Fruit fly (Drosophila melanogaster): Measurements from ENCODE around the gene CG18518.

CG18518 gene

dm6 chr2L:15853826-15854225 is 18.4 kb upstream of the CG18518 start, which contains the start of gene Tektin-A:
TSS of gene Tektin-A (plus strand) at chr2L:15854126.
- no peak for TF ChIP-seq CG31365 (tag; optimal IDR thresholded peaks at IDR 0.05)
- TF ChIP-seq ranshi (GFP tag; IDR thresholded peaks at IDR 0.05): no peak
- TF ChIP-seq bowl (GFP tag; IDR thresholded peaks at IDR 0.05): no peak
- TF ChIP-seq zfh1 (GFP tag; IDR thresholded peaks at IDR 0.05): no peak
- no peak for TF ChIP-seq ewg (GFP tag; optimal IDR thresholded peaks at IDR 0.05)
- TF ChIP-seq Spps (tag; optimal IDR thresholded peaks at IDR 0.05): no peak
- TF ChIP-seq Blimp-1 (GFP tag; optimal IDR thresholded peaks at IDR 0.05): no peak
- TF ChIP-seq CG12769 (tag; optimal IDR thresholded peaks at IDR 0.05): no peak
- no peak for TF ChIP-seq sqz (GFP tag; optimal IDR thresholded peaks at IDR 0.05)
- no peak for TF ChIP-seq unc-4 (GFP tag; IDR thresholded peaks at IDR 0.05; ENCODE audit: partially characterized antibody)
- TF ChIP-seq pzg (GFP tag; optimal IDR thresholded peaks at IDR 0.05): no peak
- no peak for TF ChIP-seq CG10462 (GFP tag; optimal IDR thresholded peaks at IDR 0.05)
- no peak for TF ChIP-seq CG17802 (tag; optimal IDR thresholded peaks at IDR 0.05)
- no peak for TF ChIP-seq CG11398 (GFP tag; optimal IDR thresholded peaks at IDR 0.05)
- no peak for TF ChIP-seq CG13123 (GFP tag; optimal IDR thresholded peaks at IDR 0.05)
- TF ChIP-seq lov (optimal IDR thresholded peaks at IDR 0.05): no peak
- no peak for TF ChIP-seq lov (GFP tag; IDR thresholded peaks at IDR 0.05)
- no peak for TF ChIP-seq cad (GFP tag; optimal IDR thresholded peaks at IDR 0.05)
- no peak for TF ChIP-seq zf30C (GFP tag; optimal IDR thresholded peaks at IDR 0.05)

dm6 chr2L:15852292-15852691 is 16.8 kb upstream of the CG18518 start, which contains the start of gene CG13243:
TSS of gene CG13243 (plus strand) at chr2L:15852592.
- TF ChIP-seq Tbp (GFP tag; optimal IDR thresholded peaks at IDR 0.05): no peak
- TF ChIP-seq CG4282 (GFP tag; optimal IDR thresholded peaks at IDR 0.05): no peak
- TF ChIP-seq crp (GFP tag; optimal IDR thresholded peaks at IDR 0.05): no peak
- no peak for TF ChIP-seq CG6813 (GFP tag; optimal IDR thresholded peaks at IDR 0.05)
- TF ChIP-seq CG1792 (GFP tag; optimal IDR thresholded peaks at IDR 0.05): no peak
- no peak for TF ChIP-seq CG7839 (tag; optimal IDR thresholded peaks at IDR 0.05)
- TF ChIP-seq stc (GFP tag; IDR thresholded peaks at IDR 0.05): no peak
- no peak for TF ChIP-seq CG13424 (tag; optimal IDR thresholded peaks at IDR 0.05)
- no peak for TF ChIP-seq CG7928 (GFP tag; optimal IDR thresholded peaks at IDR 0.05)
- no peak for TF ChIP-seq CG10462 (GFP tag; optimal IDR thresholded peaks at IDR 0.05)
- TF ChIP-seq yki (optimal IDR thresholded peaks at IDR 0.05): no peak
- TF ChIP-seq grn (GFP tag; optimal IDR thresholded peaks at IDR 0.05): no peak
- TF ChIP-seq gsb (GFP tag; IDR thresholded peaks at IDR 0.05): no peak
- no peak for TF ChIP-seq Meics (GFP tag; optimal IDR thresholded peaks at IDR 0.05)
- no peak for TF ChIP-seq zfh2 (GFP tag; optimal IDR thresholded peaks at IDR 0.05)

DNA sequence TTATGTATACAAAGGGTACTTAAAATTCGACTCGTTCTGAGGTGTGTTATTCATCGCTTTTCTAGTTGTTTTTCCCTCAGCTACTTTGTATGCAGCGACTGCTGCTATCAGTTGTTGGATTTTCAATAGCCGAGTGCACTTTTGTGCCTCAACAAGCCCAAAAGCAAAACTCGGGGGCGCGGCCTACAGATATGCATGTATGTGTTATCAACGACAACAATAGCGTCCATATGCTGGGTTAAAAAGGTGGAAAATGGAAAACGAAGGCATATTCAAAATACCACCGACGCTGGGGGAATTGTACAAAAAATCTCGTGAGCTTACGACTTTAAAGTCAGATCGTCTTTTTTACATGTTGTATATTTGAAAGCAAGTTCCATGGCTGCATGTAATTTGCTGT is 11.1 kb upstream of the CG18518 start:
- TF ChIP-seq CG14050 (GFP tag; IDR thresholded peaks at IDR 0.05) (no peak), toy (GFP tag; IDR thresholded peaks at IDR 0.05) (no peak), Eip74EF (GFP tag; optimal IDR thresholded peaks at IDR 0.05) (no peak), YL-1 (GFP tag; optimal IDR thresholded peaks at IDR 0.05) (no peak), gsb-n (tag; optimal IDR thresholded peaks at IDR 0.05) (no peak), CG6254 (GFP tag; optimal IDR thresholded peaks at IDR 0.05) (no peak), CG10462 (GFP tag; optimal IDR thresholded peaks at IDR 0.05) (no peak), CG15011 (GFP tag; optimal IDR thresholded peaks at IDR 0.05) (no peak), sisA (GFP tag; IDR thresholded peaks at IDR 0.05) (no peak), Trl (optimal IDR thresholded peaks at IDR 0.05) (no peak), Trl (GFP tag; optimal IDR thresholded peaks at IDR 0.05) (no peak), CG15696 (tag; optimal IDR thresholded peaks at IDR 0.05) (no peak), run (tag; optimal IDR thresholded peaks at IDR 0.05) (no peak), CG1603 (tag; optimal IDR thresholded peaks at IDR 0.05) (no peak), Xrp1 (GFP tag; IDR thresholded peaks at IDR 0.05) (no peak), Opbp (GFP tag; IDR thresholded peaks at IDR 0.05; ENCODE audit: partially characterized antibody) (no peak), croc (GFP tag; conservative IDR thresholded peaks at IDR 0.05) (no peak), knrl (GFP tag; IDR thresholded peaks at IDR 0.05; ENCODE audit: partially characterized antibody) (no peak), hbn (GFP tag; IDR thresholded peaks at IDR 0.05; ENCODE audit: partially characterized antibody) (no peak)
